Fruit fly (Drosophila melanogaster) whole organism, embryonic: Measurements from ENCODE around the gene Vps11.

Experiments used
- CG1024 ChIP-seq: fragments of 200-800 bp; sonication (Bioruptor generic); IDR thresholded peaks from 2 replicates; pipeline ENCODE4 v1.3.6; 2022; ENCODE audit warnings: missing biosample characterization, missing genetic modification characterization
- CG11093 ChIP-seq: fragments of 200-800 bp; sonication (Bioruptor generic); IDR thresholded peaks from 3 replicates; pipeline ENCODE4 v1.3.6; 2022; ENCODE audit warnings: missing biosample characterization, missing genetic modification characterization
- CG11723 ChIP-seq: fragments of 200-800 bp; sonication (Bioruptor generic); optimal IDR thresholded peaks from 2 replicates; lab custom pipeline; 2017; ENCODE audit warnings: missing biosample characterization, mild to moderate bottlenecking, missing genetic modification characterization
- CG12659 ChIP-seq: fragments of 200-800 bp; sonication (Bioruptor generic); optimal IDR thresholded peaks from 3 replicates; lab custom pipeline; 2017; ENCODE audit warnings: mild to moderate bottlenecking, missing biosample characterization, missing genetic modification reagents, missing genetic modification characterization
- CG14667 ChIP-seq: fragments of 200-800 bp; sonication (Bioruptor generic); IDR thresholded peaks from 2 replicates; pipeline ENCODE4 v1.3.6; 2022; ENCODE audit warnings: missing biosample characterization, missing genetic modification characterization
- CG14710 ChIP-seq: fragments of 200-800 bp; sonication (Bioruptor generic); optimal IDR thresholded peaks from 3 replicates; lab custom pipeline; 2019; ENCODE audit warnings: missing biosample characterization, mild to moderate bottlenecking, missing genetic modification characterization, moderate library complexity
- CG1603 ChIP-seq: fragments of 200-800 bp; sonication (Bioruptor generic); optimal IDR thresholded peaks from 2 replicates; lab custom pipeline; 2019; ENCODE audit warnings: missing biosample characterization, mild to moderate bottlenecking, missing genetic modification characterization, moderate library complexity
- CG17568 ChIP-seq: fragments of 200-800 bp; sonication (Bioruptor generic); optimal IDR thresholded peaks from 2 replicates; lab custom pipeline; 2018; ENCODE audit warnings: missing biosample characterization, mild to moderate bottlenecking, missing genetic modification characterization, moderate library complexity
- CG17802 ChIP-seq: fragments of 200-800 bp; sonication (Bioruptor generic); optimal IDR thresholded peaks from 2 replicates; lab custom pipeline; 2018; ENCODE audit warnings: missing biosample characterization, mild to moderate bottlenecking, missing genetic modification characterization, moderate library complexity
- CG17912 ChIP-seq: fragments of 200-800 bp; sonication (Bioruptor generic); optimal IDR thresholded peaks from 2 replicates; lab custom pipeline; 2018; ENCODE audit warnings: missing biosample characterization, mild to moderate bottlenecking, missing genetic modification characterization
- CG18262 ChIP-seq: fragments of 200-800 bp; optimal IDR thresholded peaks from 3 replicates; lab custom pipeline; 2019; ENCODE audit warnings: missing biosample characterization, mild to moderate bottlenecking, missing genetic modification characterization, moderate library complexity
- CG2712 ChIP-seq: fragments of 200-800 bp; optimal IDR thresholded peaks from 3 replicates; lab custom pipeline; 2019; ENCODE audit warnings: missing biosample characterization, mild to moderate bottlenecking, missing genetic modification characterization, moderate library complexity
- CG30020 ChIP-seq: fragments of 200-800 bp; optimal IDR thresholded peaks from 2 replicates; lab custom pipeline; 2019; ENCODE audit warnings: missing biosample characterization, mild to moderate bottlenecking, missing genetic modification characterization, moderate library complexity
- CG4617 ChIP-seq: fragments of 200-800 bp; sonication (Bioruptor generic); optimal IDR thresholded peaks from 3 replicates; lab custom pipeline; 2016; ENCODE audit warnings: missing biosample characterization, missing genetic modification characterization, borderline replicate concordance
- CG6683 ChIP-seq: fragments of 200-800 bp; sonication (Bioruptor generic); optimal IDR thresholded peaks from 2 replicates; lab custom pipeline; 2017; ENCODE audit warnings: missing biosample characterization, mild to moderate bottlenecking, missing genetic modification characterization, missing genetic modification reagents
- CG7357 ChIP-seq: fragments of 200-800 bp; sonication (Bioruptor generic); IDR thresholded peaks from 3 replicates; pipeline ENCODE4 v1.3.6; 2022; ENCODE audit warnings: missing biosample characterization, missing genetic modification characterization
- CG8089 ChIP-seq: fragments of 200-800 bp; sonication (Bioruptor generic); optimal IDR thresholded peaks from 3 replicates; lab custom pipeline; 2016; ENCODE audit warnings: missing biosample characterization, missing genetic modification characterization
- CG8290 ChIP-seq, 3 experiments: fragments of 200-800 bp; sonication (Bioruptor generic); optimal IDR thresholded peaks; 2 replicates each; lab custom pipeline; 2016 to 2019; ENCODE audit warnings: missing biosample characterization in 3 of 3, missing genetic modification characterization in 3 of 3, mild to moderate bottlenecking in 2 of 3, moderate library complexity in 1 of 3
- CG9609 ChIP-seq: fragments of 200-800 bp; sonication (Bioruptor generic); optimal IDR thresholded peaks from 3 replicates; lab custom pipeline; 2016; ENCODE audit warnings: missing biosample characterization, missing genetic modification characterization
- Dip3 ChIP-seq: fragments of 200-800 bp; sonication (Bioruptor generic); optimal IDR thresholded peaks from 3 replicates; lab custom pipeline; 2016; ENCODE audit warnings: missing biosample characterization, missing genetic modification characterization
- Ets97D ChIP-seq: fragments of 200-800 bp; sonication (Bioruptor generic); optimal IDR thresholded peaks from 3 replicates; lab custom pipeline; 2016; ENCODE audit warnings: missing biosample characterization, missing genetic modification characterization
- HLH4C ChIP-seq: fragments of 200-800 bp; sonication (Bioruptor generic); IDR thresholded peaks from 3 replicates; pipeline ENCODE4 v1.3.6; 2022; ENCODE audit warnings: missing biosample characterization, missing genetic modification characterization; ENCODE audit not compliant: partially characterized antibody
- Lhr ChIP-seq: fragments of 200-800 bp; sonication (Bioruptor generic); optimal IDR thresholded peaks from 3 replicates; lab custom pipeline; 2017; ENCODE audit warnings: mild to moderate bottlenecking, missing biosample characterization, missing genetic modification reagents, missing genetic modification characterization
- MESR4 ChIP-seq: fragments of 200-800 bp; sonication (Bioruptor generic); optimal IDR thresholded peaks from 2 replicates; lab custom pipeline; 2018; ENCODE audit warnings: missing biosample characterization, mild to moderate bottlenecking, missing genetic modification characterization, moderate library complexity
- MTF-1 ChIP-seq: fragments of 200-800 bp; sonication (Bioruptor generic); optimal IDR thresholded peaks from 2 replicates; lab custom pipeline; 2018; ENCODE audit warnings: missing biosample characterization, mild to moderate bottlenecking, missing genetic modification characterization, borderline replicate concordance
- YL-1 ChIP-seq: fragments of 200-800 bp; sonication (Bioruptor generic); optimal IDR thresholded peaks from 3 replicates; lab custom pipeline; 2017; ENCODE audit warnings: missing biosample characterization, mild to moderate bottlenecking, missing genetic modification characterization
- abd-A ChIP-seq: fragments of 200-800 bp; sonication (Bioruptor generic); optimal IDR thresholded peaks from 3 replicates; lab custom pipeline; 2019; ENCODE audit warnings: missing biosample characterization, mild to moderate bottlenecking, missing genetic modification characterization, moderate library complexity
- ato ChIP-seq: fragments of 200-800 bp; sonication (Bioruptor generic); IDR thresholded peaks from 2 replicates; pipeline ENCODE4 v1.3.6; 2022; ENCODE audit warnings: missing biosample characterization, missing genetic modification characterization; ENCODE audit not compliant: partially characterized antibody
- bigmax ChIP-seq: fragments of 200-800 bp; sonication (Bioruptor generic); optimal IDR thresholded peaks from 2 replicates; lab custom pipeline; 2018; ENCODE audit warnings: missing biosample characterization, mild to moderate bottlenecking, missing genetic modification characterization
- eve ChIP-seq, 2 experiments: fragments of >200 bp; optimal IDR thresholded peaks; 2 replicates each; lab custom pipeline; 2017; ENCODE audit warnings: missing biosample characterization in 2 of 2, missing genetic modification characterization in 2 of 2
- gsb ChIP-seq: fragments of 200-800 bp; sonication (Bioruptor generic); IDR thresholded peaks from 2 replicates; pipeline ENCODE4 v1.3.6; 2022; ENCODE audit warnings: missing biosample characterization, missing genetic modification characterization
- lov ChIP-seq, 2 experiments: fragments of 200-800 bp in 1 of 2; fragments of >200 bp in 1 of 2; sonication (Bioruptor generic) in 1 of 2; IDR thresholded peaks in 1 of 2; optimal IDR thresholded peaks in 1 of 2; 2 replicates in 1 of 2; 3 replicates in 1 of 2; pipeline versions ENCODE4 v1.3.6 to Lab custom; 2017 to 2022; ENCODE audit warnings: missing biosample characterization in 1 of 2, missing genetic modification characterization in 1 of 2
- pfk ChIP-seq: fragments of 200-800 bp; sonication (Bioruptor generic); optimal IDR thresholded peaks from 2 replicates; lab custom pipeline; 2018; ENCODE audit warnings: missing biosample characterization, mild to moderate bottlenecking, missing genetic modification characterization, moderate library complexity
- pzg ChIP-seq: fragments of 200-800 bp; sonication (Bioruptor generic); optimal IDR thresholded peaks from 3 replicates; lab custom pipeline; 2018; ENCODE audit warnings: missing biosample characterization, mild to moderate bottlenecking, missing genetic modification characterization, moderate library complexity
- ro ChIP-seq: fragments of 200-800 bp; sonication (Bioruptor generic); IDR thresholded peaks from 2 replicates; pipeline ENCODE4 v1.3.6; 2022; ENCODE audit warnings: missing biosample characterization, missing genetic modification characterization
- row ChIP-seq: fragments of 200-800 bp; sonication (Bioruptor generic); IDR thresholded peaks from 3 replicates; pipeline ENCODE4 v1.3.6; 2022; ENCODE audit warnings: missing biosample characterization, missing genetic modification characterization
- sc ChIP-seq, 3 experiments: fragments of >200 bp in 2 of 3; fragments of 200-800 bp in 1 of 3; sonication (Bioruptor generic) in 1 of 3; optimal IDR thresholded peaks; 2 replicates in 2 of 3; 3 replicates in 1 of 3; lab custom pipeline; 2017; ENCODE audit warnings: mild to moderate bottlenecking in 1 of 3, missing biosample characterization in 1 of 3, missing genetic modification characterization in 1 of 3, missing genetic modification reagents in 1 of 3
- sens ChIP-seq: fragments of 200-800 bp; sonication (Bioruptor generic); peaks from one replicate; lab custom pipeline; 2016; ENCODE audit warnings: missing biosample characterization, missing genetic modification characterization
- sima ChIP-seq: fragments of 200-800 bp; sonication (Bioruptor generic); optimal IDR thresholded peaks from 2 replicates; lab custom pipeline; 2016; ENCODE audit warnings: missing biosample characterization, missing genetic modification characterization
- sqz ChIP-seq: fragments of 200-800 bp; sonication (Bioruptor generic); optimal IDR thresholded peaks from 3 replicates; lab custom pipeline; 2018; ENCODE audit warnings: missing biosample characterization, mild to moderate bottlenecking, missing genetic modification characterization
- ssp ChIP-seq: fragments of 200-800 bp; sonication (Bioruptor generic); IDR thresholded peaks from 2 replicates; pipeline ENCODE4 v1.3.6; 2022; ENCODE audit warnings: missing biosample characterization, missing genetic modification characterization
- vfl ChIP-seq: fragments of 200-800 bp; sonication (Bioruptor generic); optimal IDR thresholded peaks from 2 replicates; lab custom pipeline; 2016; ENCODE audit warnings: missing biosample characterization, missing genetic modification characterization

Gene Vps11

DNA sequence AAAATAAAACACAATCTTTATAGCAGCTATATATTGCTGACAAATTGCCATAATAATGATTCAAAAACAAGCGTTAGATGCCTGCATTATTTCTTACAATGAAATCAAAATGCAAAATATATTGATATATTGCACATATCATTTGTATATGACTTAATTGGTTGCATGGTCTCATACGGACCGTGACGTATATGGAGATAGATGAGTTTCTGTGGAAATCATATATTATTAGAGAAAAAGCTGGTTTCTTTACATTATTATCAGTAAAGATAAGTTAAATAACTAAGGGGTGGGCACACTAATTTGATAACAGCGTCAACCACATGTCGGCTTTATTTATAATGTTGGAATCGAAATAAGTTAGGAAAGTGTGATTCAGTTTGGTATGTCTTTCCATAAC is 24.6 kb downstream of the Vps11 start, which contains the start of gene CG33217 (continued):
- TF ChIP-seq sc (optimal IDR thresholded peaks at IDR 0.05; lab: Kevin White, UChicago): no peak
- TF ChIP-seq sc (GFP tag; optimal IDR thresholded peaks at IDR 0.05; lab: Kevin White, UChicago): peak; percentile 3
- no peak for TF ChIP-seq CG6683 (GFP tag; lab: Kevin White, UChicago)
- TF ChIP-seq, all 482 proteins: peak for 50

DNA sequence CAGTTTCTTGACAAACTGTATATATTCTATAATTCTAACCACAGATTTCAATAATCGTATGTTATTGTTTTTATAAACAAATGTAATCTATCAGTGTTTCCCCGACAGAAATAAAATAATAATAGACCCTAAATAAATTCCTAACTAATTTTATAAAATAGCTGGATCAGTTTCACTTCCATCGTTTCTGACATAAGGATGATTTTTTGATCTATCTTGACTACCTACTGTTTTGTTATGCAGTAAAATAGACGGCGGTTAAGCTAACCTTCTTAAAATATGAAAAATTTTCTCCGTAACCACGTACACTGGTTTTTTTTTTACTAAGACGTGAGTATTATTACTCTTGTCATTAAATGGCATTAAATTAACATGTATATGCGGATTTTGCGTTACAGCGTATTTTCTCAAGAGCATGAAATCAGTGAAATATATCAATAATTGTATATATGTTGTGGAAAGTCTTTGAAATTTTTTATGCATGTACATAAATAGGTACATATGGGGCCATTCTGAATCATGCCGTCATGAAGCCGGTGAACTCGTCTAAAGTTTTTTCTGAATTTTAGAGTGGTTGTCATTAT is 50.8 kb downstream of the Vps11 start:
- TF ChIP-seq CG7357 (GFP tag; lab: Robert Waterston, UW) (peak; percentile 69; the same call in 2 of the 3 replicates), Ets97D (peak; percentile 82), CG12659 (peak; percentile 63), sima (GFP tag; lab: Kevin White, UChicago) (no peak), CG17912 (GFP tag; lab: Kevin White, UChicago) (peak; percentile 58), CG17568 (GFP tag; lab: Kevin White, UChicago) (peak; percentile 20), pfk (GFP tag; lab: Kevin White, UChicago) (peak; percentile 90), CG1024 (GFP tag; lab: Robert Waterston, UW) (peak; percentile 97), sqz (GFP tag; lab: Kevin White, UChicago) (peak; percentile 38), Lhr (peak; percentile 20), CG9609 (GFP tag; lab: Kevin White, UChicago) (no peak), CG1603 (tag; lab: Kevin White, UChicago) (peak; percentile 100), row (GFP tag; lab: Robert Waterston, UW) (peak; percentile 68; the same call in 1 of the 3 replicates), CG17802 (peak; percentile 95), CG8290 (GFP tag; optimal IDR thresholded peaks at IDR 0.05; lab: Kevin White, UChicago) (no peak), CG8290 (tag; optimal IDR thresholded peaks at IDR 0.05; lab: Kevin White, UChicago) (peak in 1 of 2 experiments; percentile 12), MESR4 (GFP tag; lab: Kevin White, UChicago) (peak; percentile 89), abd-A (tag; lab: Kevin White, UChicago) (no peak), YL-1 (GFP tag; lab: Kevin White, UChicago) (peak; percentile 17), ato (GFP tag; lab: Robert Waterston, UW) (no peak), Dip3 (GFP tag; lab: Kevin White, UChicago) (no peak), CG14710 (peak; percentile 23), CG11723 (GFP tag; lab: Kevin White, UChicago) (peak; percentile 82), lov (optimal IDR thresholded peaks at IDR 0.05; lab: Kevin White, UChicago) (no peak), lov (GFP tag; IDR thresholded peaks at IDR 0.05; lab: Robert Waterston, UW) (no peak), CG18262 (no peak), MTF-1 (no peak), pzg (peak; percentile 39), eve (GFP tag; optimal IDR thresholded peaks at IDR 0.05; lab: Kevin White, UChicago) (peak in 1 of 2 experiments; percentile 2), CG14667 (peak; percentile 39; the same call in 1 of the 2 replicates), vfl (GFP tag; lab: Kevin White, UChicago) (no peak), CG30020 (tag; lab: Kevin White, UChicago) (peak; percentile 98), ro (no peak), sens (peak; percentile 32), HLH4C (no peak), CG8089 (GFP tag; lab: Kevin White, UChicago) (peak; percentile 21), CG4617 (peak; percentile 41), CG2712 (tag; lab: Kevin White, UChicago) (no peak), CG11093 (GFP tag; lab: Robert Waterston, UW) (no peak), ssp (peak; percentile 97), gsb (GFP tag; lab: Robert Waterston, UW) (no peak), bigmax (GFP tag; lab: Kevin White, UChicago) (peak; percentile 50)
